Fruit fly (Drosophila melanogaster): ENCODE data around the gene CG11537.

Gene CG11537

DNA sequence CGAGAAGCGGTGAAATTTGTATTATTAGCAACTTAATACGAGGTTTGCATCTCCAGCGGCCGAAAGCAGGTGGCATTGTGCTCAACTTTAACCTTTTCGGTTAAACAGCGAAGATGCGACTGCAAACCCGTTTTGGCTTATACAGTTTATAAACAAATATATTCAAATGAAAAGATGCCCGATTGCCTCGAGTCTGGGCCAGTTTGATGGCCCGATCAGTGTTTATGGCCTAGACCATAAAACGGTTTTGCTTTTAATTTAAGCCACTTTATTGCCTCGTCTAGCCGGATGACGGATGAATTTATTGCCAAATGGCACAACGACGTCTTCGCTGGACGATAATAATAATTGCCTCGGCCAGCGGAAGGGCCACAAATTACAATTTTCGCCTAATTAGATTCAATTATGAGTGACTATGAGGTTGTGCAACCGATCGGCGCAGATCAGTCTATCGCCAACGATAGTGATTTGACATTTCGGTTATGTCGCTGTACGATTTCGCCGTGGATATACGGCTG is 40.7 kb downstream of the CG11537 start (continued):
- peak; percentile 6 for TF ChIP-seq Abd-B (GFP tag; optimal IDR thresholded peaks at IDR 0.05)
- TF ChIP-seq abd-A (tag; optimal IDR thresholded peaks at IDR 0.05) = peak; percentile 97
- TF ChIP-seq B-H2 (GFP tag; optimal IDR thresholded peaks at IDR 0.05) = no peak
- TF ChIP-seq CG9215 (GFP tag; IDR thresholded peaks at IDR 0.05) = no peak
- TF ChIP-seq chinmo (GFP tag; IDR thresholded peaks at IDR 0.05; ENCODE audit: partially characterized antibody) = peak; percentile 57; the same call in 1 of the 4 replicates

DNA sequence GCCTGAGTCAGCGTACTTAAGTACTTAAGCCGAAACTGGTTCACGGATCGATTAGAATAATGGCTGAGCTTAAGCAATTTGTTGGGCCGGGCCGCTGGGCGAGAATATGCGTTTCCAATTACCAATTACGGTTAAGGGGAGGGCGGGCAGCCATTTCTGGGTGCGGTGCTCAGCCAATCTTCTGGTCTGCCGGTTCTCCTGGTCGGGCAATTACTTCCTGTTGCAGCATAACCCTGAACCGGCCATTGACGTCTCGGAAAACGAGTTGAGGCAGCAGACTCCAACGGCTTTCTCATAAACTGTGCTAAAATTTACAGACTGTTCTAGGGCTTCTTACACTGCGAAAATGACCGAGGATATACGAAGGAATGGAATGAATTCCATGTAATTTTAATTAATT is 42.1 kb downstream of the CG11537 start:
- TF ChIP-seq CG11247 (GFP tag; IDR thresholded peaks at IDR 0.05) (0 out of 2 replicates have a peak, but pooled peaks have one; percentile 6), Mad (GFP tag; optimal IDR thresholded peaks at IDR 0.05) (no peak), CrebB (tag; optimal IDR thresholded peaks at IDR 0.05) (no peak), NfI (GFP tag; optimal IDR thresholded peaks at IDR 0.05) (no peak)

DNA sequence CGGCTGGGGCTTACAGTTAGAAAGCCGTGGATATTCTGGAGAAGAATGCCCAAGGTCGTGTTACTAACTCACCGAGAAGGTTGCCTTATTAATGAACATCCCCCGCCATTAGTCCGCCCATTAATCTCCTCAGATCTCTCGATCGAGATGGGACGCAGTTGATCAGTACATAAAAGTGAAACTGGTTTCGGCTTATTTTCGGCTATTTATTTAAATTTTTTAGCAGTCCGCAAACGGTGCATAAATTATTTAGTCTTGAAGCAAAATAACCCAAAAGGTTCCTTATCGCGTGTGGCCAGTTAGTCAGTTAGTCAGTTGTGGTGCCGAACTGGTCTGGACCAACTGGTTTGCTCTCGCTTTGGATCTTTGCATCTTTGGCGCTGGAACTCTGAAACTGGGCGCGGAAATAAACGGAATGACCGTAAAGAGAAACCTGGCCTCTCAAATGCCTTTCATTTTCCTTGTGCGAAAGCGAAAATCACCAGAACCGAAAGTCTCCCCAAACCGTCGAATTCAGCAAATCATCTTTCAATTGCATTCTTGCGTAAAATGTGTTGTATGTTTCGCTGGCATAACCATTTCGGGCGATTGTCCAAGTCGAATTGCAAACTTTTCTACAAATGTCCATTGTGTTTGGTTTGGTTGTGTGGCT is 44.4 kb downstream of the CG11537 start:
- TF ChIP-seq CG17385 (GFP tag; optimal IDR thresholded peaks at IDR 0.05) (no peak), pzg (GFP tag; optimal IDR thresholded peaks at IDR 0.05) (no peak), bcd (GFP tag; optimal IDR thresholded peaks at IDR 0.05) (no peak), Dp (GFP tag; optimal IDR thresholded peaks at IDR 0.05) (no peak), exex (tag; optimal IDR thresholded peaks at IDR 0.05) (no peak), CG6689 (GFP tag; IDR thresholded peaks at IDR 0.05) (no peak), CrebB (tag; optimal IDR thresholded peaks at IDR 0.05) (no peak), chinmo (GFP tag; IDR thresholded peaks at IDR 0.05; ENCODE audit: partially characterized antibody) (peak; percentile 77; the same call in 2 of the 4 replicates), Nf-YB (GFP tag; optimal IDR thresholded peaks at IDR 0.05) (no peak), gt (GFP tag; IDR thresholded peaks at IDR 0.05) (no peak), stc (GFP tag; IDR thresholded peaks at IDR 0.05) (no peak), ttk (GFP tag; IDR thresholded peaks at IDR 0.05) (no peak), CG13894 (tag; optimal IDR thresholded peaks at IDR 0.05) (peak; percentile 44), da (GFP tag; optimal IDR thresholded peaks at IDR 0.05) (no peak), bowl (GFP tag; IDR thresholded peaks at IDR 0.05) (no peak), repo (GFP tag; optimal IDR thresholded peaks at IDR 0.05) (no peak), CG7928 (GFP tag; optimal IDR thresholded peaks at IDR 0.05) (no peak), CG8944 (GFP tag; optimal IDR thresholded peaks at IDR 0.05) (no peak), croc (GFP tag; conservative IDR thresholded peaks at IDR 0.05) (no peak), H2.0 (GFP tag; IDR thresholded peaks at IDR 0.05) (no peak), CG8478 (optimal IDR thresholded peaks at IDR 0.05) (no peak), lola (GFP tag; optimal IDR thresholded peaks at IDR 0.05) (no peak), CG12769 (tag; optimal IDR thresholded peaks at IDR 0.05) (peak; percentile 49), onecut (GFP tag; IDR thresholded peaks at IDR 0.05) (no peak), sens (GFP tag) (no peak), HmgD (GFP tag; optimal IDR thresholded peaks at IDR 0.05) (no peak), CG7357 (GFP tag; IDR thresholded peaks at IDR 0.05) (no peak), CG2199 (GFP tag; IDR thresholded peaks at IDR 0.05) (no peak), lov (optimal IDR thresholded peaks at IDR 0.05) (no peak), lov (GFP tag; IDR thresholded peaks at IDR 0.05) (no peak), Ssrp (tag; optimal IDR thresholded peaks at IDR 0.05) (no peak), PHDP (tag; optimal IDR thresholded peaks at IDR 0.05) (no peak), CG6765 (GFP tag; optimal IDR thresholded peaks at IDR 0.05) (no peak), CG16813 (GFP tag; IDR thresholded peaks at IDR 0.05; ENCODE audit: partially characterized antibody) (no peak), Opbp (GFP tag; IDR thresholded peaks at IDR 0.05; ENCODE audit: partially characterized antibody) (no peak), sd (tag; optimal IDR thresholded peaks at IDR 0.05) (peak; percentile 40), en (GFP tag; optimal IDR thresholded peaks at IDR 0.05) (no peak), CG12391 (tag; optimal IDR thresholded peaks at IDR 0.05) (no peak), CG11456 (GFP tag; IDR thresholded peaks at IDR 0.05) (no peak), vvl (GFP tag; IDR thresholded peaks at IDR 0.05) (peak; percentile 71)

Data from whole organism, embryonic.